Worm (Caenorhabditis elegans): ENCODE results near the gene ddr-2.

- TF ChIP-seq zag-1 (tag; optimal IDR thresholded peaks at IDR 0.05) (no peak), aly-2 (tag; optimal IDR thresholded peaks at IDR 0.05) (no peak), lin-13 (GFP tag; optimal IDR thresholded peaks at IDR 0.05) (no peak), attf-4 (tag; optimal IDR thresholded peaks at IDR 0.05) (no peak), ama-1 (optimal IDR thresholded peaks at IDR 0.05) (no peak), mdl-1 (tag; optimal IDR thresholded peaks at IDR 0.05) (no peak), nhr-25 (tag; optimal IDR thresholded peaks at IDR 0.05; ENCODE audit: borderline replicate concordance, insufficient read depth) (no peak), nhr-76 (tag; optimal IDR thresholded peaks at IDR 0.05) (no peak)
Measured at ce11 chrX:3326175-3326574, 11.1 kb downstream of the ddr-2 start, which contains the start of gene F11D5.6.

Measured in whole organism, L4 larva.